Worm (Caenorhabditis elegans) whole organism, mixed stage, embryonic: ENCODE results near the gene lgg-3.

Source experiments
- elt-3 ChIP-seq: fragments of 150-350 bp; optimal IDR thresholded peaks from 2 replicates; lab custom pipeline; 2014; ENCODE audit warnings: missing biosample characterization, missing genetic modification characterization
- lin-13 ChIP-seq: fragments of 150-350 bp; optimal IDR thresholded peaks from 2 replicates; lab custom pipeline; 2014; ENCODE audit warnings: missing biosample characterization, missing genetic modification characterization
- mep-1 ChIP-seq: fragments of 150-350 bp; optimal IDR thresholded peaks from 2 replicates; lab custom pipeline; 2017; ENCODE audit warnings: missing biosample characterization, missing genetic modification reagents, missing genetic modification characterization, inconsistent platforms
- nhr-12 ChIP-seq: fragments of 150-350 bp; optimal IDR thresholded peaks from 2 replicates; lab custom pipeline; 2014; ENCODE audit warnings: missing biosample characterization, missing genetic modification characterization
- nhr-237 ChIP-seq: fragments of 150-350 bp; optimal IDR thresholded peaks from 2 replicates; lab custom pipeline; 2014; ENCODE audit warnings: missing biosample characterization, missing genetic modification characterization
- nhr-28 ChIP-seq: fragments of 150-350 bp; optimal IDR thresholded peaks from 2 replicates; lab custom pipeline; 2014; ENCODE audit warnings: missing biosample characterization, missing genetic modification characterization
- nhr-76 ChIP-seq: sonication (generic microtip); optimal IDR thresholded peaks from 2 replicates; lab custom pipeline; 2017; ENCODE audit warnings: missing biosample characterization, missing genetic modification characterization
- snpc-4 ChIP-seq: fragments of 150-350 bp; optimal IDR thresholded peaks from 2 replicates; lab custom pipeline; 2014; ENCODE audit warnings: missing biosample characterization, missing genetic modification characterization
- unc-120 ChIP-seq: sonication (generic microtip); optimal IDR thresholded peaks from 2 replicates; lab custom pipeline; 2017; ENCODE audit warnings: missing genetic modification characterization, missing compliant biosample characterization; ENCODE audit not compliant: poor library complexity, severe bottlenecking
- unc-62 ChIP-seq: fragments of 150-350 bp; optimal IDR thresholded peaks from 2 replicates; lab custom pipeline; 2014; ENCODE audit warnings: missing biosample characterization, missing genetic modification reagents, missing genetic modification characterization

ce11 chrIII:5663521-5663920, 34.3 kb downstream of the lgg-3 start:
- no peak for TF ChIP-seq nhr-76 (tag; lab: Kevin White, UChicago)
- TF ChIP-seq mep-1: no peak
- TF ChIP-seq nhr-237 (tag; lab: Kevin White, UChicago): no peak
- TF ChIP-seq elt-3 (tag; lab: Kevin White, UChicago): no peak
- no peak for TF ChIP-seq unc-62
- no peak for TF ChIP-seq nhr-28
- no peak for TF ChIP-seq lin-13 (tag; lab: Kevin White, UChicago)
- TF ChIP-seq nhr-12 (tag; lab: Kevin White, UChicago): no peak
- no peak for TF ChIP-seq snpc-4
- TF ChIP-seq unc-120 (tag; lab: Kevin White, UChicago): no peak
